Worm (Caenorhabditis elegans): ENCODE measurements around the gene grd-3.

Gene grd-3

DNA sequence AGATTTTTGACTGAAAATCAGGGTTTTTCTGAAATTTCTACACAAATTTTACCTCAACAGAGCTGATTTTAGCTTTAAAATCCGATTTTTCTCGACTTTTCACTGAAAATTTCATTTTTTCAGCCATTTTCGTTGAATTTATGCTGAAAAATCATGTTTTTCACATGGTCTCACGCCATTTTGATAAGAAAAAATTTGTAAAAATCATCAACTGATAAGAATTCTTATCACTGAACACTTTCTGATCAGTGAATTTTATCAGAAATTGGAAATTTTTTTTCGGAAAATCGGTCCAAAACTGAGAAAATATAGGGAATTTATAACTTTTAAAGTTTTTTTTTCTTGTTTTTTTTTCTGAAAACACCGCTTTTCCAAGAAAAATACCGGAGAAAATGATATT, 38.5 kb upstream of the grd-3 start:
- TF ChIP-seq nhr-10 (tag; optimal IDR thresholded peaks at IDR 0.05) (no peak), unc-62 (GFP tag; optimal IDR thresholded peaks at IDR 0.05) (no peak), fos-1 (tag; optimal IDR thresholded peaks at IDR 0.05) (peak; percentile 63), elt-3 (tag; optimal IDR thresholded peaks at IDR 0.05) (no peak), gmeb-1 (tag; optimal IDR thresholded peaks at IDR 0.05) (peak; percentile 21)

DNA sequence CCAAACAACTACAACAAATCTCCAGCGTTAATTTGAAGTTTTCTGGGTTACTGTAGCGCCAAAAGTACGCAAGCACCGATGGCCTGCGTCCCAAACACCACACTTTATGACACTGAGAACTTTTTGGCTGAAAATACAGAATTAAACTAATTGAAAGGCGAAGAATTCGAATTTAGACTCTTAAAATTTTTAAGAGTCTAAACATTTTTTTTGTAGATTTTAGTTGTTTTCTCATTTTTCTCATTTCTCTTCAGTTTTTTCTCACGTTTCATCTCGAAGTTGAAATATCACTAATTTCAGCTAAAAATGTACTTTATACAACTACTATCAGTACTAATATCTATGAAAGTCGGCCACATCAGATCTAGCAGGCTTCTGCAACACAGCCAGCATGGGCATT, 24.1 kb upstream of the grd-3 start, which contains the start of gene lgc-9:
Gene lgc-9 (plus strand): TSS at position 301 of the 400 bp plus-strand sequence.
- TF ChIP-seq unc-55 (GFP tag; optimal IDR thresholded peaks at IDR 0.05) (no peak), alr-1 (tag; optimal IDR thresholded peaks at IDR 0.05) (no peak), lin-11 (tag; optimal IDR thresholded peaks at IDR 0.05) (no peak), ZK546.5 (tag; optimal IDR thresholded peaks at IDR 0.05) (no peak), sma-3 (GFP tag; optimal IDR thresholded peaks at IDR 0.05) (no peak), mbf-1 (tag; optimal IDR thresholded peaks at IDR 0.05) (no peak), ama-1 (optimal IDR thresholded peaks at IDR 0.05) (no peak)

DNA sequence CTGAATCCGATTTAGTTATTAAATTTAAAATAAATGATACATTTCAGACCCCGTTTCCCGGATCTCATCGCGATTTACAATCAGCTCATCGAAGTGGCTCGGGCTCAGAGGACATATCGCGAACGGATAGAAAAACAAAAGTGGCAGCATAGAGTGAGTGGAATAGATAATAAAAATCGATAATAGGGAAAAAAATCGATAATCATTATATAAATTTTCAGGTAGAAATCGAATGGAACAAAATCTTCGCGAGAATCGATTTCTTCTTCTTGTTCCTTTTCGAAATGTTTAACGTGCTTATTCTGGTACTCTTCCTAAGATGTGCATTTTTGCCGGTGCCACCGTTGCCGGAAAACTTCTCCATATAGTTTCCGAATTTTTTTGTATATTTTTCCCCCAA, 20.7 kb upstream of the grd-3 start:
- TF ChIP-seq sma-9 (GFP tag; optimal IDR thresholded peaks at IDR 0.05) (no peak), sma-9 (tag; optimal IDR thresholded peaks at IDR 0.05) (no peak), nhr-23 (tag; optimal IDR thresholded peaks at IDR 0.05) (no peak), elt-3 (tag; optimal IDR thresholded peaks at IDR 0.05) (no peak), gmeb-1 (tag; optimal IDR thresholded peaks at IDR 0.05) (no peak), crh-2 (tag; optimal IDR thresholded peaks at IDR 0.05) (no peak), ztf-1 (GFP tag; conservative IDR thresholded peaks at IDR 0.05) (no peak), mab-5 (tag; optimal IDR thresholded peaks at IDR 0.05) (no peak), ama-1 (optimal IDR thresholded peaks at IDR 0.05) (no peak), nhr-21 (tag; optimal IDR thresholded peaks at IDR 0.05) (no peak), aly-2 (tag; optimal IDR thresholded peaks at IDR 0.05) (no peak), nhr-10 (tag; optimal IDR thresholded peaks at IDR 0.05) (no peak), mdl-1 (tag; optimal IDR thresholded peaks at IDR 0.05) (no peak), ceh-82 (tag; optimal IDR thresholded peaks at IDR 0.05) (no peak), mbf-1 (tag; optimal IDR thresholded peaks at IDR 0.05) (no peak), elt-1 (tag; optimal IDR thresholded peaks at IDR 0.05) (no peak), egl-27 (tag; optimal IDR thresholded peaks at IDR 0.05) (no peak), ztf-4 (tag; optimal IDR thresholded peaks at IDR 0.05) (no peak)

DNA sequence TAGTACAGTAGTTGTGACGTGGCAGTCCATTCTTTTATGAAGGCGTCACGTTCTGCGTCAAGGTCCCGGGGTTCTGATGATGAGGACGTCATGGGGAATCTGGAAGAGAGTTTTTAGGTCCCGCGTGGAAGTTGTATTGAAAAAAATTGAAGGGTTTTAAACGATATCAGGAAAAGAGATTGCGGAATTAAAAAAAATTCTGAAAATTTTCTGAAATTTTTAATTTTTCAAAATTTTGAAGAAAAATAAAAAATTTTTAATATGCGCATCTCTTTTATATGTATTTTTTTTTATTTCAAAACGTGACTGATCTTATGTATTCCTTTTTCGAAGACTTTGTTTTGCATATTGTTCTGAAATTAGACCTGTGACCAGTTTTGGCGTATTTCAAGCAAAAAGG, 16.9 kb upstream of the grd-3 start, which contains the start of gene C04C3.6:
Gene C04C3.6 (minus strand): TSS at position 101 of the 400 bp plus-strand sequence.
- TF ChIP-seq lin-39 (tag; optimal IDR thresholded peaks at IDR 0.05), result no peak
- TF ChIP-seq aly-2 (tag; optimal IDR thresholded peaks at IDR 0.05), result no peak
- no peak for TF ChIP-seq F13H6.1 (tag; optimal IDR thresholded peaks at IDR 0.05)
- no peak for TF ChIP-seq gmeb-1 (tag; optimal IDR thresholded peaks at IDR 0.05)

DNA sequence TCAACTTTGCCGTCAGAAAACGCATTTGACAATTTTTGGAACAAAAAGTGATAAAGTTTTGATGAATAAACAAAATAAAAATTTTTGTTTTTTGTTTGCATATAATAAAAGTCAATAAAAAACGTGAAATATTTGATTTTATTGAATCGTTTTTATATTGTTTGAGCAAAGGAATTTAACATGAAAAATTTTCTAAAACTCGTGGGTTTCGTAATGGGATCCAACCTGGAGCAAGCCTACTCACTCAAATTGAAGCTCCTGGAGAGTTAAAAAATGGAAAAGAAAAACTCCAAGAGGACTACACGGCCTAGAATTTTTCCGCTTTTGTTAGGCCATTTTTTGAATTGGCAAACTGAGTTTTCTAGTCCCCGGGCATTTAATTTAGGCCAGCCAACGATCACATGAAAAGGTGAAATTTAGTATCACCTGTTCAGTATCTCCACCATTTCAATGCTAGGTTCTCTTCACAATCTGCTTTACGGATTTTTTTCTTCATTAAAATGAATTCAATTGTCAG, 11.0 kb upstream of the grd-3 start, which contains the start of the genes C04C3.9 and srz-60:
Gene C04C3.9 (minus strand): TSS at position 101 of the 517 bp plus-strand sequence.
Gene srz-60 (plus strand): TSS at position 467 of the 517 bp plus-strand sequence.
- TF ChIP-seq aly-2 (tag; optimal IDR thresholded peaks at IDR 0.05) (no peak), mdl-1 (tag; optimal IDR thresholded peaks at IDR 0.05) (no peak), ceh-82 (tag; optimal IDR thresholded peaks at IDR 0.05) (no peak), F13H6.1 (tag; optimal IDR thresholded peaks at IDR 0.05) (no peak), elt-3 (tag; optimal IDR thresholded peaks at IDR 0.05) (no peak), sma-3 (GFP tag; optimal IDR thresholded peaks at IDR 0.05) (no peak), elt-1 (tag; optimal IDR thresholded peaks at IDR 0.05) (no peak), dmd-4 (tag; optimal IDR thresholded peaks at IDR 0.05) (no peak), lin-11 (tag; optimal IDR thresholded peaks at IDR 0.05) (no peak), crh-2 (tag; optimal IDR thresholded peaks at IDR 0.05) (no peak), ztf-4 (tag; optimal IDR thresholded peaks at IDR 0.05) (no peak), skn-1 (tag; optimal IDR thresholded peaks at IDR 0.05) (no peak), unc-39 (tag; optimal IDR thresholded peaks at IDR 0.05) (no peak), sma-9 (GFP tag; optimal IDR thresholded peaks at IDR 0.05) (no peak), sma-9 (tag; optimal IDR thresholded peaks at IDR 0.05) (no peak), snpc-4 (tag; optimal IDR thresholded peaks at IDR 0.05) (no peak), ztf-1 (GFP tag; conservative IDR thresholded peaks at IDR 0.05) (no peak), nhr-25 (tag; optimal IDR thresholded peaks at IDR 0.05) (no peak), sem-4 (tag; optimal IDR thresholded peaks at IDR 0.05) (no peak), ceh-16 (tag; optimal IDR thresholded peaks at IDR 0.05) (no peak)
